Worm (Caenorhabditis elegans) whole organism, young adult: ENCODE measurements around the gene B0495.5.

Experiments used
- B0019.2 ChIP-seq: fragments of 200-800 bp; sonication (Bioruptor generic); conservative IDR thresholded peaks from 2 replicates; pipeline ENCODE4 v1.3.6; 2022; ENCODE audit warnings: missing genetic modification reagents, missing genetic modification characterization, missing compliant biosample characterization
- B0035.1 ChIP-seq: sonication (generic microtip); optimal IDR thresholded peaks from 2 replicates; lab custom pipeline; 2016; ENCODE audit warnings: missing genetic modification characterization, mild to moderate bottlenecking, missing compliant biosample characterization, missing genotype, missing genetic modification reagents
- C06A6.2 ChIP-seq: fragments of 200-800 bp; sonication (Bioruptor generic); conservative IDR thresholded peaks from 2 replicates; pipeline ENCODE4 v1.3.6; 2022; ENCODE audit warnings: missing genetic modification characterization, missing compliant biosample characterization
- F22D6.2 ChIP-seq: sonication (generic microtip); optimal IDR thresholded peaks from 2 replicates; lab custom pipeline; 2016; ENCODE audit warnings: mild to moderate bottlenecking, missing genetic modification characterization, missing compliant biosample characterization
- F33H1.4 ChIP-seq: fragments of 200-800 bp; sonication (Bioruptor generic); IDR thresholded peaks from 2 replicates; pipeline ENCODE4 v1.3.6; 2022; ENCODE audit warnings: missing genetic modification reagents, missing genetic modification characterization, missing compliant biosample characterization
- F39B2.1 ChIP-seq: fragments of 200-800 bp; sonication (Bioruptor generic); IDR thresholded peaks from 2 replicates; pipeline ENCODE4 v1.3.6; 2022; ENCODE audit warnings: missing genetic modification reagents, missing genetic modification characterization, missing compliant biosample characterization
- F57C9.4 ChIP-seq: sonication (generic microtip); optimal IDR thresholded peaks from 2 replicates; lab custom pipeline; 2017; ENCODE audit warnings: mild to moderate bottlenecking, missing genetic modification characterization, missing compliant biosample characterization
- Y53F4B.3 ChIP-seq: fragments of 200-800 bp; sonication (Bioruptor generic); IDR thresholded peaks from 2 replicates; pipeline ENCODE4 v1.3.6; 2022; ENCODE audit warnings: missing genetic modification reagents, missing genetic modification characterization, missing compliant biosample characterization
- ZK185.1 ChIP-seq: sonication (generic microtip); optimal IDR thresholded peaks from 2 replicates; lab custom pipeline; 2016; ENCODE audit warnings: mild to moderate bottlenecking, missing genetic modification characterization, missing compliant biosample characterization; ENCODE audit not compliant: poor library complexity, severe bottlenecking
- akir-1 ChIP-seq: fragments of 200-800 bp; sonication (Bioruptor generic); optimal IDR thresholded peaks from 2 replicates; lab custom pipeline; 2018; ENCODE audit warnings: mild to moderate bottlenecking, missing genetic modification characterization, moderate library complexity, missing compliant biosample characterization
- aptf-2 ChIP-seq: fragments of 200-800 bp; sonication (Bioruptor generic); conservative IDR thresholded peaks from 2 replicates; pipeline ENCODE4 v1.3.6; 2022; ENCODE audit warnings: missing genetic modification reagents, missing genetic modification characterization, missing compliant biosample characterization
- atf-7 ChIP-seq: sonication (generic microtip); optimal IDR thresholded peaks from 2 replicates; lab custom pipeline; 2017; ENCODE audit warnings: mild to moderate bottlenecking, missing genetic modification characterization, missing compliant biosample characterization
- attf-3 ChIP-seq: fragments of 200-800 bp; sonication (Bioruptor generic); conservative IDR thresholded peaks from 2 replicates; pipeline ENCODE4 v1.3.6; 2022; ENCODE audit warnings: missing genetic modification reagents, missing genetic modification characterization, missing compliant biosample characterization
- attf-5 ChIP-seq: fragments of 200-800 bp; sonication (Bioruptor generic); optimal IDR thresholded peaks from 2 replicates; lab custom pipeline; 2018; ENCODE audit warnings: mild to moderate bottlenecking, missing genetic modification characterization, missing compliant biosample characterization
- ceh-100 ChIP-seq: fragments of 200-800 bp; sonication (Bioruptor generic); IDR thresholded peaks from 2 replicates; pipeline ENCODE4 v1.3.6; 2022; ENCODE audit warnings: missing genetic modification reagents, missing genetic modification characterization, missing compliant biosample characterization
- ceh-91 ChIP-seq: fragments of 200-800 bp; sonication (Bioruptor generic); IDR thresholded peaks from 2 replicates; pipeline ENCODE4 v1.3.6; 2022; ENCODE audit warnings: missing genetic modification reagents, missing genetic modification characterization, missing compliant biosample characterization
- efl-1 ChIP-seq: fragments of 150-350 bp; optimal IDR thresholded peaks from 2 replicates; lab custom pipeline; 2014; ENCODE audit warnings: missing biosample characterization, missing genetic modification reagents, missing genetic modification characterization
- fkh-3 ChIP-seq: sonication (generic microtip); optimal IDR thresholded peaks from 2 replicates; lab custom pipeline; 2016; ENCODE audit warnings: mild to moderate bottlenecking, missing genetic modification characterization, missing compliant biosample characterization
- him-1 ChIP-seq: sonication (generic microtip); optimal IDR thresholded peaks from 2 replicates; lab custom pipeline; 2016; ENCODE audit warnings: missing genotype, missing genetic modification reagents, missing genetic modification characterization, missing compliant biosample characterization
- hlh-26 ChIP-seq: fragments of 200-800 bp; sonication (Bioruptor generic); conservative IDR thresholded peaks from 2 replicates; pipeline ENCODE4 v1.3.6; 2022; ENCODE audit warnings: missing genetic modification reagents, missing genetic modification characterization, missing compliant biosample characterization
- lag-1 ChIP-seq: fragments of 200-800 bp; sonication (Bioruptor generic); IDR thresholded peaks from 2 replicates; pipeline ENCODE4 v1.3.6; 2022; ENCODE audit warnings: missing genetic modification reagents, missing genetic modification characterization, missing compliant biosample characterization
- let-607 ChIP-seq, 2 experiments: fragments of 200-800 bp in 1 of 2; sonication (Bioruptor generic) in 1 of 2; sonication (generic microtip) in 1 of 2; optimal IDR thresholded peaks; 2 replicates each; lab custom pipeline; 2016 to 2018; ENCODE audit warnings: mild to moderate bottlenecking in 2 of 2, missing compliant biosample characterization in 2 of 2, missing genetic modification characterization in 2 of 2, moderate library complexity in 2 of 2, missing genotype in 1 of 2
- lin-26 ChIP-seq: fragments of 200-800 bp; sonication (Bioruptor generic); IDR thresholded peaks from 2 replicates; pipeline ENCODE4 v1.3.6; 2022; ENCODE audit warnings: missing genetic modification reagents, missing genetic modification characterization, missing compliant biosample characterization
- lin-40 ChIP-seq: sonication (generic microtip); optimal IDR thresholded peaks from 2 replicates; lab custom pipeline; 2016; ENCODE audit warnings: missing genetic modification characterization, mild to moderate bottlenecking, missing compliant biosample characterization, missing genotype, missing genetic modification reagents
- lin-54 ChIP-seq: fragments of 200-800 bp; sonication (Bioruptor generic); optimal IDR thresholded peaks from 2 replicates; lab custom pipeline; 2018; ENCODE audit warnings: mild to moderate bottlenecking, missing genetic modification characterization, missing compliant biosample characterization
- lsl-1 ChIP-seq: fragments of 200-800 bp; sonication (Bioruptor generic); optimal IDR thresholded peaks from 2 replicates; lab custom pipeline; 2018; ENCODE audit warnings: mild to moderate bottlenecking, missing genetic modification characterization, moderate library complexity, missing compliant biosample characterization
- madf-6 ChIP-seq: fragments of 200-800 bp; sonication (Bioruptor generic); IDR thresholded peaks from 2 replicates; pipeline ENCODE4 v1.3.6; 2022; ENCODE audit warnings: missing genetic modification reagents, missing genetic modification characterization, missing compliant biosample characterization
- madf-8 ChIP-seq: fragments of 200-800 bp; sonication (Bioruptor generic); conservative IDR thresholded peaks from 2 replicates; pipeline ENCODE4 v1.3.6; 2022; ENCODE audit warnings: missing genetic modification reagents, missing genetic modification characterization, missing compliant biosample characterization
- nfya-1 ChIP-seq: sonication (generic microtip); optimal IDR thresholded peaks from 2 replicates; lab custom pipeline; 2017; ENCODE audit warnings: antibody characterized with exemption, missing compliant biosample characterization, missing genetic modification characterization, borderline replicate concordance; ENCODE audit not compliant: insufficient read depth
- nhr-80 ChIP-seq: sonication (generic microtip); optimal IDR thresholded peaks from 2 replicates; lab custom pipeline; 2016; ENCODE audit warnings: missing genetic modification characterization, missing compliant biosample characterization
- rpc-1 ChIP-seq, 2 experiments: fragments of 150-350 bp in 1 of 2; sonication (generic microtip) in 1 of 2; optimal IDR thresholded peaks; 2 replicates each; lab custom pipeline; 2014 to 2018; ENCODE audit warnings: missing biosample characterization in 1 of 2, missing genetic modification characterization in 1 of 2, missing genetic modification reagents in 1 of 2, missing genotype in 1 of 2
- sdz-38 ChIP-seq: sonication (generic microtip); optimal IDR thresholded peaks from 2 replicates; lab custom pipeline; 2016; ENCODE audit warnings: missing genotype, missing genetic modification characterization, missing compliant biosample characterization
- xnd-1 ChIP-seq: sonication (generic microtip); optimal IDR thresholded peaks from 2 replicates; lab custom pipeline; 2016; ENCODE audit warnings: missing genotype, missing genetic modification reagents, missing genetic modification characterization, missing compliant biosample characterization
- ztf-22 ChIP-seq: fragments of 200-800 bp; sonication (Bioruptor generic); optimal IDR thresholded peaks from 2 replicates; lab custom pipeline; 2018; ENCODE audit warnings: mild to moderate bottlenecking, missing genetic modification characterization, moderate library complexity, missing compliant biosample characterization
- ztf-6 ChIP-seq: fragments of 200-800 bp; sonication (Bioruptor generic); IDR thresholded peaks from 2 replicates; pipeline ENCODE4 v1.3.6; 2022; ENCODE audit warnings: missing genetic modification reagents, missing genetic modification characterization, missing compliant biosample characterization

B0495.5 gene

DNA sequence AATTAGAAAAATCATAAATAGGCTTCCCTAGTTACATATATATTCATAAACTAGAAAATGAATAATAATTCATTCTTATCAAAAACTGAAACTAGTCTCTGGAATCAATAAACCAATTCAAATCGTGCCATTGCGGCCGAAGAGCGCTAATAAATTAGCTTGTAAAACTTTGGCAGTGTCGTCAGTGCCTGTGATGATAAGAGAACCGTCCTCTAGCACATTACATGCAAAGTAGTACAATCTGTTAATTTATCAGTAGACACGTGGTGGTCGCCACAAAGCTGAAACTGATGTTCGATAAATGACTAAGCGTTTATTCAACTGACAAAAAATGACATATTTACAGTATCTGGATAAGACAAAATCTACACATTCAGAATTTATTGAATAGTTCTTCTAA is 2.7 kb downstream of the B0495.5 start (continued):
- TF ChIP-seq atf-7 (tag; lab: Kevin White, UChicago) (no peak), ZK185.1 (tag; lab: Kevin White, UChicago) (no peak), C06A6.2 (GFP tag; lab: Robert Waterston, UW) (no peak), ceh-100 (no peak), nfya-1 (tag; lab: Kevin White, UChicago) (no peak), aptf-2 (no peak), F39B2.1 (GFP tag; lab: Robert Waterston, UW) (no peak), lin-40 (tag; lab: Kevin White, UChicago) (no peak), B0035.1 (tag; lab: Kevin White, UChicago) (no peak)

DNA sequence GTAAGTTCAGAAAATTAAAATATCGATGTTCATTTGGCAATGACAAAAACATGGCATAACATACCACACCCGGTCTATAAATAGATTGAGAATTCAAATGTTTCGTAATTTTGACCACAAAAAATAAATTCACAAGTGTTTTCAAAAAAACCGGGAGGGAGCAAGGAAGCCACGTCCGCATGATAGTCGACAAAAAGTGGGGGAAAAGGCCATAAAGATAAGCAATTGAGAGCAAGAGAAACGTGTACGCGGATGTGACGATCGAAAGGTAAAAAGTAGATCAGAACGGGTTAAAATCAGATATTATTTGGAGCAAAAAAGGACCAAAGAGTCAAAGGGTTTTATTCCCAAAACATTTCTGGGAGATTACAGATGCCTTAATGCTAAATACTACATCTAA is 3.6 kb downstream of the B0495.5 start:
- TF ChIP-seq atf-7 (tag; lab: Kevin White, UChicago) = no peak
- no peak for TF ChIP-seq attf-3
- no peak for TF ChIP-seq lin-54 (GFP tag; lab: Kevin White, UChicago)
- TF ChIP-seq nhr-80 (tag; lab: Kevin White, UChicago) = peak; percentile 62
- TF ChIP-seq sdz-38 (tag; lab: Kevin White, UChicago) = no peak
- TF ChIP-seq ztf-6 (GFP tag; lab: Robert Waterston, UW) = no peak

ce11 chrII:7693929-7694328 is 4.4 kb downstream of the B0495.5 start, which contains the start of gene nhx-2:
TSS of gene nhx-2 (minus strand) at chrII:7693957.
- TF ChIP-seq let-607 (tag; optimal IDR thresholded peaks at IDR 0.05; lab: Kevin White, UChicago) (no peak), B0019.2 (GFP tag; lab: Robert Waterston, UW) (no peak), lag-1 (GFP tag; lab: Robert Waterston, UW) (no peak), nhr-80 (tag; lab: Kevin White, UChicago) (peak; percentile 82)

DNA sequence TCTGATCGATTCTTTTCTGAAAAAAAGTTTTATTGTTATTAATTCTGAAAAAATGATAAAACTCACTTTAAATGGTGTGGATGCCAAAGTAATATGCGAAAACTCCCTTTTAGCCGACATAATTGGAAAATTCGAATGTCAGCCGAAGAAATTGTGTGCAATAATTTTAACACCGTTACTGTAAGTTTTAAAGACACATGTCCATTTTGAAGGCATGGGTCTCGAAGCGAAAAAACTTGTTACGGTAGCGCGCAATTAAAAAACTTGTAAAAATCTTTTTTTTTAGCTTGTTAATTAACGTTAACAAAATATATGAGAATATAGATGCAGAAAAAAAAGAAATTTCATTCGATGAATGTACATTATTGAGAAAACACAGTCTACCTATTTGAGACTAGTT is 7.9 kb downstream of the B0495.5 start, which contains the start of gene pid-1:
Gene pid-1, minus strand, starts transcription at position 173 of the 400 bp plus-strand sequence.
- TF ChIP-seq F22D6.2 (tag; lab: Kevin White, UChicago) (no peak), him-1 (tag; lab: Kevin White, UChicago) (peak; percentile 61), rpc-1 (optimal IDR thresholded peaks at IDR 0.05; lab: Kevin White, UChicago) (no peak), rpc-1 (tag; optimal IDR thresholded peaks at IDR 0.05; lab: Kevin White, UChicago) (no peak), lin-26 (GFP tag; lab: Robert Waterston, UW) (no peak), akir-1 (no peak), ztf-6 (GFP tag; lab: Robert Waterston, UW) (no peak), xnd-1 (tag; lab: Kevin White, UChicago) (peak; percentile 76), lsl-1 (GFP tag; lab: Kevin White, UChicago) (peak; percentile 90), ztf-22 (no peak), F33H1.4 (GFP tag; lab: Robert Waterston, UW) (peak; percentile 84), hlh-26 (GFP tag; lab: Robert Waterston, UW) (no peak), efl-1 (GFP tag; lab: Kevin White, UChicago) (peak; percentile 6), madf-6 (peak; percentile 68; the same call in 1 of the 2 replicates), ceh-91 (0 out of 2 replicates have a peak, but pooled peaks have one; percentile 10), F57C9.4 (tag; lab: Kevin White, UChicago) (no peak), ZK185.1 (tag; lab: Kevin White, UChicago) (no peak), fkh-3 (tag; lab: Kevin White, UChicago) (no peak), lag-1 (GFP tag; lab: Robert Waterston, UW) (no peak), Y53F4B.3 (no peak), madf-8 (GFP tag; lab: Robert Waterston, UW) (peak; percentile 51), attf-5 (GFP tag; lab: Kevin White, UChicago) (no peak)
- TF ChIP-seq, all 124 proteins: peak for 8
